Worm (Caenorhabditis elegans) whole organism, L2 larva: ENCODE results near the gene Y6G8.8.

Source experiments
- C34F6.9 ChIP-seq: fragments of 150-350 bp; optimal IDR thresholded peaks from 2 replicates; lab custom pipeline; 2014; ENCODE audit warnings: missing biosample characterization, missing genetic modification characterization
- Y55F3AM.14 ChIP-seq: fragments of 200-800 bp; sonication (Bioruptor generic); optimal IDR thresholded peaks from 2 replicates; lab custom pipeline; 2018; ENCODE audit warnings: mild to moderate bottlenecking, missing genetic modification characterization, missing compliant biosample characterization
- ZK546.5 ChIP-seq: sonication (generic microtip); optimal IDR thresholded peaks from 2 replicates; lab custom pipeline; 2017; ENCODE audit warnings: missing biosample characterization, missing genetic modification characterization
- alr-1 ChIP-seq: fragments of 150-350 bp; optimal IDR thresholded peaks from 2 replicates; lab custom pipeline; 2014; ENCODE audit warnings: missing biosample characterization, missing genetic modification characterization
- aly-2 ChIP-seq: fragments of 150-350 bp; optimal IDR thresholded peaks from 2 replicates; lab custom pipeline; 2014; ENCODE audit warnings: missing biosample characterization, missing genetic modification characterization
- ama-1 ChIP-seq: fragments of 150-350 bp; optimal IDR thresholded peaks from 2 replicates; lab custom pipeline; 2018; ENCODE audit warnings: inconsistent platforms
- blmp-1 ChIP-seq: sonication (generic microtip); optimal IDR thresholded peaks from 2 replicates; lab custom pipeline; 2017; ENCODE audit warnings: missing genetic modification characterization, mild to moderate bottlenecking, missing compliant biosample characterization, antibody characterized with exemption, moderate library complexity; ENCODE audit not compliant: insufficient read depth
- ceh-16 ChIP-seq: fragments of 150-350 bp; optimal IDR thresholded peaks from 2 replicates; lab custom pipeline; 2014; ENCODE audit warnings: missing biosample characterization, missing genetic modification characterization
- ceh-82 ChIP-seq: fragments of 150-350 bp; optimal IDR thresholded peaks from 2 replicates; lab custom pipeline; 2014; ENCODE audit warnings: missing biosample characterization, missing genetic modification characterization
- dmd-4 ChIP-seq: sonication (generic microtip); optimal IDR thresholded peaks from 2 replicates; lab custom pipeline; 2017; ENCODE audit warnings: missing biosample characterization, missing genetic modification characterization
- egl-27 ChIP-seq: sonication (generic microtip); optimal IDR thresholded peaks from 3 replicates; lab custom pipeline; 2017; ENCODE audit warnings: missing biosample characterization, missing genetic modification reagents, missing genetic modification characterization
- fos-1 ChIP-seq: fragments of 150-350 bp; optimal IDR thresholded peaks from 2 replicates; lab custom pipeline; 2014; ENCODE audit warnings: missing biosample characterization, missing genetic modification characterization
- lin-11 ChIP-seq: fragments of 150-350 bp; sonication (generic microtip); optimal IDR thresholded peaks from 2 replicates; lab custom pipeline; 2014; ENCODE audit warnings: missing biosample characterization, missing genetic modification characterization, inconsistent platforms, mixed read lengths
- lin-13 ChIP-seq: fragments of 150-350 bp; optimal IDR thresholded peaks from 2 replicates; lab custom pipeline; 2014; ENCODE audit warnings: missing biosample characterization, missing genetic modification reagents, missing genetic modification characterization
- lsy-2 ChIP-seq, 2 experiments: fragments of 150-350 bp in 1 of 2; sonication (generic microtip) in 1 of 2; optimal IDR thresholded peaks; 2 replicates each; lab custom pipeline; 2014 to 2017; ENCODE audit warnings: missing biosample characterization in 2 of 2, missing genetic modification characterization in 2 of 2
- mab-5 ChIP-seq: fragments of 150-350 bp; optimal IDR thresholded peaks from 2 replicates; lab custom pipeline; 2014; ENCODE audit warnings: missing biosample characterization, missing genetic modification characterization
- mbf-1 ChIP-seq: sonication (generic microtip); optimal IDR thresholded peaks from 2 replicates; lab custom pipeline; 2017; ENCODE audit warnings: missing biosample characterization, missing genetic modification characterization
- mdl-1 ChIP-seq, 2 experiments: fragments of 150-350 bp in 1 of 2; sonication (generic microtip) in 1 of 2; optimal IDR thresholded peaks; 2 replicates each; lab custom pipeline; 2017; ENCODE audit warnings: missing biosample characterization in 2 of 2, missing genetic modification characterization in 2 of 2
- nhr-10 ChIP-seq: sonication (generic microtip); optimal IDR thresholded peaks from 2 replicates; lab custom pipeline; 2017; ENCODE audit warnings: missing biosample characterization, missing genetic modification characterization
- nhr-11 ChIP-seq: fragments of 150-350 bp; optimal IDR thresholded peaks from 2 replicates; lab custom pipeline; 2014; ENCODE audit warnings: missing biosample characterization, missing genetic modification characterization
- nhr-129 ChIP-seq: fragments of 150-350 bp; optimal IDR thresholded peaks from 2 replicates; lab custom pipeline; 2014; ENCODE audit warnings: missing biosample characterization, missing genetic modification characterization
- nhr-21 ChIP-seq: fragments of 150-350 bp; optimal IDR thresholded peaks from 2 replicates; lab custom pipeline; 2014; ENCODE audit warnings: missing biosample characterization, missing genetic modification characterization
- nhr-23 ChIP-seq: fragments of 150-350 bp; optimal IDR thresholded peaks from 2 replicates; lab custom pipeline; 2014; ENCODE audit warnings: missing biosample characterization, missing genetic modification reagents, missing genetic modification characterization
- nhr-237 ChIP-seq: fragments of 150-350 bp; optimal IDR thresholded peaks from 2 replicates; lab custom pipeline; 2014; ENCODE audit warnings: missing biosample characterization, missing genetic modification characterization
- nhr-25 ChIP-seq: fragments of 150-350 bp; sonication (generic microtip); optimal IDR thresholded peaks from 3 replicates; lab custom pipeline; 2014; ENCODE audit warnings: missing biosample characterization, missing genetic modification characterization
- nhr-77 ChIP-seq: fragments of 150-350 bp; optimal IDR thresholded peaks from 2 replicates; lab custom pipeline; 2014; ENCODE audit warnings: missing biosample characterization, missing genetic modification characterization
- sem-4 ChIP-seq: fragments of 150-350 bp; optimal IDR thresholded peaks from 2 replicates; lab custom pipeline; 2014; ENCODE audit warnings: missing biosample characterization, missing genetic modification reagents, missing genetic modification characterization
- skn-1 ChIP-seq: sonication (generic microtip); optimal IDR thresholded peaks from 2 replicates; lab custom pipeline; 2017; ENCODE audit warnings: missing biosample characterization, missing genetic modification characterization
- sma-3 ChIP-seq: sonication (generic microtip); optimal IDR thresholded peaks from 2 replicates; lab custom pipeline; 2016; ENCODE audit warnings: missing genetic modification reagents, missing genetic modification characterization, missing compliant biosample characterization
- sma-9 ChIP-seq, 2 experiments: fragments of 150-350 bp in 1 of 2; sonication (generic microtip) in 1 of 2; optimal IDR thresholded peaks; 2 replicates each; lab custom pipeline; 2014 to 2016; ENCODE audit warnings: missing genetic modification characterization in 2 of 2, mild to moderate bottlenecking in 1 of 2, missing biosample characterization in 1 of 2, missing compliant biosample characterization in 1 of 2, missing genetic modification reagents in 1 of 2, moderate library complexity in 1 of 2
- snpc-4 ChIP-seq: fragments of 150-350 bp; optimal IDR thresholded peaks from 2 replicates; lab custom pipeline; 2014; ENCODE audit warnings: missing biosample characterization, missing genetic modification characterization
- unc-39 ChIP-seq: fragments of 150-350 bp; optimal IDR thresholded peaks from 2 replicates; lab custom pipeline; 2014; ENCODE audit warnings: missing biosample characterization, missing genetic modification characterization
- unc-55 ChIP-seq: fragments of 150-350 bp; sonication (generic microtip); optimal IDR thresholded peaks from 3 replicates; lab custom pipeline; 2014; ENCODE audit warnings: missing biosample characterization, missing genetic modification reagents, missing genetic modification characterization
- unc-62 ChIP-seq: fragments of 150-350 bp; optimal IDR thresholded peaks from 2 replicates; lab custom pipeline; 2014; ENCODE audit warnings: missing biosample characterization, missing genetic modification reagents, missing genetic modification characterization
- zag-1 ChIP-seq: fragments of 150-350 bp; optimal IDR thresholded peaks from 2 replicates; lab custom pipeline; 2014; ENCODE audit warnings: missing biosample characterization, missing genetic modification characterization
- ztf-1 ChIP-seq: fragments of 200-800 bp; sonication (Bioruptor generic); conservative IDR thresholded peaks from 2 replicates; pipeline ENCODE4 v1.3.6; 2022; ENCODE audit warnings: missing genetic modification characterization, missing compliant biosample characterization
- ztf-11 ChIP-seq: sonication (generic microtip); optimal IDR thresholded peaks from 2 replicates; lab custom pipeline; 2017; ENCODE audit warnings: missing biosample characterization, missing genetic modification characterization
- ztf-4 ChIP-seq: fragments of 150-350 bp; optimal IDR thresholded peaks from 2 replicates; lab custom pipeline; 2014; ENCODE audit warnings: missing biosample characterization, missing genetic modification characterization

Y6G8.8 gene

DNA sequence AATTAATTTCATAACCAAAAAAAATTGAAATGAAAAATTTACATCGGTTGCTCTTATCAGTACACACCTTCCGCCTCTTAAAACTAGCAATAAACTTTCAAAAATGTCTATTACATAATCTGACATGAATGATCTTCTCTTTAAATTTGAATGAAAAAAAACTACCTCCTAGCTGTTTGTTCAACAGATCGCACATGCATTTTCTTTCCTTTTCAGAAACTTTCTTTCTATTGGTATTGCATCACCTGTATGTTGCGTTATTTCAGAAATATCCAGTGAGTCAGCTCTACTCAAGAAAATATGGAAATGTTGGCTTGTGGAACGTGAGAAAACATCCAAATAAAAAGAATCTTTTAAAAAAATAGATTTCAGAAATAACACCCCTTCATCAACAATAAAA lies 2.9 kb downstream of the Y6G8.8 start, which contains the start of gene F57G4.1:
Gene F57G4.1 (plus strand): TSS at position 301 of the 400 bp plus-strand sequence.
- TF ChIP-seq mab-5 (tag; lab: Kevin White, UChicago) (no peak), fos-1 (tag; lab: Kevin White, UChicago) (no peak), snpc-4 (tag; lab: Kevin White, UChicago) (no peak), unc-55 (GFP tag; lab: Kevin White, UChicago) (no peak), nhr-21 (no peak), ZK546.5 (no peak), unc-39 (tag; lab: Kevin White, UChicago) (no peak), nhr-10 (no peak), sem-4 (no peak), blmp-1 (tag; lab: Kevin White, UChicago) (no peak), C34F6.9 (no peak), mdl-1 (tag; optimal IDR thresholded peaks at IDR 0.05; lab: Kevin White, UChicago) (no peak), aly-2 (tag; lab: Kevin White, UChicago) (no peak), ztf-11 (no peak), ama-1 (lab: Kevin White, UChicago) (no peak), lsy-2 (tag; optimal IDR thresholded peaks at IDR 0.05; lab: Kevin White, UChicago) (no peak), Y55F3AM.14 (no peak), lin-11 (tag; lab: Kevin White, UChicago) (no peak)

DNA sequence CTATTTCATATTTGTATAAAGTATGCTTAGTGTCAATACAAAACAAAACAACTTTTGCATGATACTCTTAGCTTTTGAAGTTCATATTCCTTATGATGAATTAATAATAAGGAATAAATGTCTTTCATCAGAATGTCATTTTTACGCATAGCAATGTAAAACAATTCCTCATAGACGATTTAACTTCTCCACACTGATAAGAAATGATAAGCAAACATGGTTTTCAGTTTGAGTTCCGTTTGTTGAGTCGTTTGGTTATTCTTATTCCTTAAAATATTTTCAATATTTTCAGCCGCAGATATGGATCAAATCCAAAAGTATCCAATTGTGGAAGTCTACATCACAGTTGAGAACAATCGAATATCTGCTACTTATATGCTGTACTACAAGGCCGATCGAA lies 4.5 kb downstream of the Y6G8.8 start, which contains the start of gene F57G4.11:
Gene F57G4.11 (plus strand): TSS at position 301 of the 400 bp plus-strand sequence.
- TF ChIP-seq ceh-82 (tag; lab: Kevin White, UChicago) (no peak), ztf-4 (tag; lab: Kevin White, UChicago) (no peak), Y55F3AM.14 (no peak), unc-55 (GFP tag; lab: Kevin White, UChicago) (no peak), skn-1 (tag; lab: Kevin White, UChicago) (no peak), nhr-77 (tag; lab: Kevin White, UChicago) (no peak), nhr-11 (tag; lab: Kevin White, UChicago) (no peak), ZK546.5 (no peak), zag-1 (no peak), unc-62 (GFP tag; lab: Kevin White, UChicago) (no peak), lin-13 (GFP tag; lab: Kevin White, UChicago) (no peak), ztf-11 (no peak), nhr-23 (no peak), mbf-1 (no peak), ceh-16 (tag; lab: Kevin White, UChicago) (no peak), dmd-4 (tag; lab: Kevin White, UChicago) (no peak), ama-1 (lab: Kevin White, UChicago) (no peak), nhr-21 (no peak)

DNA sequence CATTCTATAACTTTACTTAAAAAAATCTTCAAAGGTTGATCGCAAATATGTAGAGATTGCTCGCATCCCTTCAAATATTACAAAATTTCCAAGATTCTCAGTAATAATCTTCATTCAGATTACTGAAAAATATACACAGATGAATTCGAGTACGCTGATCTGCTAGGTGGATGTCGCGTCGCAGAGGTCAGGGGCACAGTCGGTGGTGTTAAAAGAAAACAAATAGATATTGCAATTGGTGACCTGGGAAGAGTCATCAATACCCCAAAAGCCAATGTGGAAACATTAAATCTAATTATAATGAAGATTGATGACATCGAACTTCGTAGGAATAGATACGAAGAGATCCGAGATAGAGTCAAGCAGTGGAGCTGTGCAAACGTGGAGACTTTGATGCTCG lies 8.2 kb downstream of the Y6G8.8 start, which contains the start of gene F57G4.10:
Gene F57G4.10 (plus strand): TSS at position 301 of the 400 bp plus-strand sequence.
- TF ChIP-seq lsy-2 (tag; optimal IDR thresholded peaks at IDR 0.05; lab: Kevin White, UChicago) = no peak
- no peak for TF ChIP-seq unc-62 (GFP tag; lab: Kevin White, UChicago)
- TF ChIP-seq nhr-25 (tag; lab: Kevin White, UChicago) = no peak
- no peak for TF ChIP-seq nhr-129 (tag; lab: Kevin White, UChicago)
- TF ChIP-seq skn-1 (tag; lab: Kevin White, UChicago) = no peak

DNA sequence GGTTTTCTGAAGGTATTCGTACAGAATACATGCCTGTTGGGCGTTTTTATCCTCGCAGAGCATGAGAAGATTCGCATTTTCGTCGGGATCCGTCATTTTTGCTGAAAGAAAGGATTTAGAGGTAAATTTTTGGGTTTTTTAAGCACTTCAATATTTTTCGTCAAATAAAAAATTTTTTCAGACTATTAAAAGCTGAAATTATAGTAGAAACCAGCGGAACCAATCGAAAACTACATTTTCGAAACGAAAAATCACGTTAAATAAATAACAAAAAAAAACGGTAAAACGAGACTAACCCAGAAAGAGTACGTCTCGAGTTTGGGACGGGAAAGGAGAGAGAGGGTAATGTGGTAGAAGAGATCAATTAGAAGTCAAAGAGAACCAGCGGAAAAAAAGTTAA lies 30.1 kb downstream of the Y6G8.8 start, which contains the start of gene fbxa-192:
Gene fbxa-192 (minus strand): TSS at position 101 of the 400 bp plus-strand sequence.
- TF ChIP-seq alr-1 (tag; lab: Kevin White, UChicago) = no peak
- no peak for TF ChIP-seq nhr-21
- TF ChIP-seq sma-3 (GFP tag; lab: Kevin White, UChicago) = no peak
- TF ChIP-seq egl-27 = no peak
- no peak for TF ChIP-seq ztf-1
- no peak for TF ChIP-seq sma-9 (GFP tag; optimal IDR thresholded peaks at IDR 0.05; lab: Kevin White, UChicago)
- no peak for TF ChIP-seq sma-9 (tag; optimal IDR thresholded peaks at IDR 0.05; lab: Kevin White, UChicago)
- TF ChIP-seq mab-5 (tag; lab: Kevin White, UChicago) = no peak
- TF ChIP-seq nhr-237 = no peak
- TF ChIP-seq, all 48 proteins: peak for 0
